Worm (Caenorhabditis elegans): ENCODE results near the gene dsb-1.

The dsb-1 gene

ce11 chrIV:12451225-12451831 is 42.6 kb downstream of the dsb-1 start, which contains the start of gene dpy-26:
Gene dpy-26 (minus strand): TSS chrIV:12451335.
- peak; percentile 60 for TF ChIP-seq mes-2 (tag; optimal IDR thresholded peaks at IDR 0.05; ENCODE audit: poor library complexity, severe bottlenecking)
- peak; percentile 20 for TF ChIP-seq F49E8.2 (tag; optimal IDR thresholded peaks at IDR 0.05; ENCODE audit: borderline replicate concordance)
- TF ChIP-seq T20F7.1 (GFP tag; optimal IDR thresholded peaks at IDR 0.05) = peak; percentile 95
- peak; percentile 3 for TF ChIP-seq fkh-10 (GFP tag; optimal IDR thresholded peaks at IDR 0.05)
- TF ChIP-seq snpc-1.2 (GFP tag; IDR thresholded peaks at IDR 0.05) = no peak
- peak; percentile 45 for TF ChIP-seq dpl-1 (GFP tag; optimal IDR thresholded peaks at IDR 0.05)

DNA sequence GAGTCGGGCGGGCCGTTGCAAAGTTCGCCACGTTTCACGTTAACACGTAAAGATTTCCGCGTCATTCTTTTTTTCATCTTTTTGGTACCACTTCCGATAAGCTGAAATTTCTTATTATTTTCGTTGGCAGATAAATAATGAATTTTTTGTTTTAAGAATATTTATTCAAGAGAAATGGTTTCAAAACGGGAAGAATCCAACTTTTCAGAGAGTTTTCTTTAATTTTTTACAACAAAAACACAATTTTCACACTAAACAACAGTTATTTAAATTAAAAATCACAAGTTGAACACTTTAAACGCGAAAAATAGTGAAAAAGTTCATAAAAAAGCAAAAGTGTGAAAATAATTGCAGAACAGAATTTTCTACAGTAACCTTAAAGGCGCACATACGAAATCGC is 45.4 kb downstream of the dsb-1 start, which contains the start of gene spe-44:
TSS of gene spe-44 (minus strand) at position 101 of the 400 bp plus-strand sequence.
- TF ChIP-seq zfp-2 (tag; optimal IDR thresholded peaks at IDR 0.05) (no peak), hlh-30 (tag; optimal IDR thresholded peaks at IDR 0.05; ENCODE audit: insufficient read depth) (no peak), gei-8 (GFP tag; optimal IDR thresholded peaks at IDR 0.05) (no peak), nhr-77 (tag; optimal IDR thresholded peaks at IDR 0.05) (no peak), lin-39 (tag; optimal IDR thresholded peaks at IDR 0.05) (no peak), aly-2 (tag; optimal IDR thresholded peaks at IDR 0.05) (no peak), daf-8 (GFP tag; IDR thresholded peaks at IDR 0.05) (no peak), nhr-111 (GFP tag; optimal IDR thresholded peaks at IDR 0.05) (no peak), daf-19 (GFP tag; conservative IDR thresholded peaks at IDR 0.05) (no peak), duxl-1 (tag; optimal IDR thresholded peaks at IDR 0.05; ENCODE audit: poor library complexity) (no peak), egl-43 (GFP tag; IDR thresholded peaks at IDR 0.05) (no peak), ama-1 (optimal IDR thresholded peaks at IDR 0.05) (no peak), arid-1 (GFP tag; conservative IDR thresholded peaks at IDR 0.05) (no peak), Y75B8A.6 (GFP tag; IDR thresholded peaks at IDR 0.05) (no peak), nhr-11 (tag; optimal IDR thresholded peaks at IDR 0.05) (no peak), snpc-4 (tag; optimal IDR thresholded peaks at IDR 0.05) (no peak), zip-2 (tag; optimal IDR thresholded peaks at IDR 0.05) (no peak), lin-1 (GFP tag; IDR thresholded peaks at IDR 0.05) (no peak), egl-27 (tag; optimal IDR thresholded peaks at IDR 0.05) (no peak), ztf-11 (tag; optimal IDR thresholded peaks at IDR 0.05) (no peak)

DNA sequence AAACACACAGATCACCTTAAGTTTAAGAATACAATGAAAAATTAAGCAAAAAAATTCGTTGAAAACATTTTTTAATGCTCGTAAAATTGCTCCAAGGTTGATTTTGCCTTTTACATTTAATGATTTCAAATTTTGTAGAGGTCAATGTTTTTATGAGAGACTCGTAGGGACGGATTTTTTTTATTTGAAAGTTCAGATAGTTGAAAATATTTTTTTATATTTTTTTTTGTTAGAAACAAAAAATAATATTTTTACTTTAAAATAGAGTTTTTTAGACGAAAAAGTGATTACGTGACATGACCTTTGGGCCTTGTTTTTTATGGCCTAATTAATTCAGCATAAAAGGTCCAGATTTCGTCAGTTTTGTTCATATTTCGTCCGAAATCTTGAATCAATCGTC is 46.0 kb downstream of the dsb-1 start, which contains the start of gene smz-1:
TSS of gene smz-1 (plus strand) at position 301 of the 400 bp plus-strand sequence.
- TF ChIP-seq zfp-3 (GFP tag; conservative IDR thresholded peaks at IDR 0.05) = no peak
- TF ChIP-seq F49E8.2 (tag; optimal IDR thresholded peaks at IDR 0.05; ENCODE audit: borderline replicate concordance) = no peak
- no peak for TF ChIP-seq nhr-6 (tag; optimal IDR thresholded peaks at IDR 0.05)
- no peak for TF ChIP-seq nhr-237 (tag; optimal IDR thresholded peaks at IDR 0.05)
- no peak for TF ChIP-seq unc-39 (tag; optimal IDR thresholded peaks at IDR 0.05)
- no peak for TF ChIP-seq mxl-2 (GFP tag; conservative IDR thresholded peaks at IDR 0.05)
- no peak for TF ChIP-seq lin-39 (tag; optimal IDR thresholded peaks at IDR 0.05)
- no peak for TF ChIP-seq rbr-2 (tag; optimal IDR thresholded peaks at IDR 0.05)
- TF ChIP-seq ceh-82 (tag; optimal IDR thresholded peaks at IDR 0.05) = no peak
- TF ChIP-seq Y105C5A.15 (GFP tag; IDR thresholded peaks at IDR 0.05) = no peak
- TF ChIP-seq lin-1 (GFP tag; IDR thresholded peaks at IDR 0.05) = no peak

ce11 chrIV:12456613-12457012 is 47.9 kb downstream of the dsb-1 start, which contains the start of gene C25G4.7:
Gene C25G4.7 (plus strand): TSS chrIV:12456913.
- TF ChIP-seq nhr-42 (GFP tag; IDR thresholded peaks at IDR 0.05) (no peak), hmg-1.1 (GFP tag; IDR thresholded peaks at IDR 0.05) (no peak), snpc-4 (tag; optimal IDR thresholded peaks at IDR 0.05) (no peak), attf-4 (tag; optimal IDR thresholded peaks at IDR 0.05) (no peak), madf-9 (GFP tag; conservative IDR thresholded peaks at IDR 0.05) (no peak), F10B5.3 (tag; optimal IDR thresholded peaks at IDR 0.05) (no peak), ctbp-1 (GFP tag; IDR thresholded peaks at IDR 0.05) (no peak), lin-39 (tag; optimal IDR thresholded peaks at IDR 0.05) (no peak), F26F4.8 (GFP tag; conservative IDR thresholded peaks at IDR 0.05) (no peak), gei-8 (GFP tag; optimal IDR thresholded peaks at IDR 0.05) (no peak)
